Worm (Caenorhabditis elegans) whole organism, mixed stage, embryonic: ENCODE data around the gene irld-29.
"Not testable (repeated sequence)": the region's sequence is repeated elsewhere in the genome, so short reads cannot be mapped to it uniquely, and the experiment has no call there.

Experiments used
- bed-3 ChIP-seq: fragments of 200-800 bp; sonication (Bioruptor generic); optimal IDR thresholded peaks from 3 replicates; lab custom pipeline; 2018; ENCODE audit warnings: mild to moderate bottlenecking, missing genetic modification characterization, moderate library complexity, missing compliant biosample characterization
- blmp-1 ChIP-seq: fragments of 150-350 bp; optimal IDR thresholded peaks from 2 replicates; lab custom pipeline; 2014; ENCODE audit warnings: missing biosample characterization, missing genetic modification characterization
- ceh-39 ChIP-seq: fragments of 150-350 bp; optimal IDR thresholded peaks from 2 replicates; lab custom pipeline; 2014; ENCODE audit warnings: missing biosample characterization, missing genetic modification characterization
- ceh-43 ChIP-seq: fragments of 200-800 bp; sonication (Bioruptor generic); optimal IDR thresholded peaks from 2 replicates; lab custom pipeline; 2018; ENCODE audit warnings: mild to moderate bottlenecking, missing genetic modification characterization, moderate library complexity, missing compliant biosample characterization
- ceh-83 ChIP-seq: fragments of 200-800 bp; sonication (Bioruptor generic); optimal IDR thresholded peaks from 2 replicates; lab custom pipeline; 2018; ENCODE audit warnings: mild to moderate bottlenecking, missing genetic modification characterization, missing compliant biosample characterization
- ces-1 ChIP-seq: fragments of 150-350 bp; optimal IDR thresholded peaks from 2 replicates; lab custom pipeline; 2014; ENCODE audit warnings: missing biosample characterization, missing genetic modification reagents, missing genetic modification characterization
- cnd-1 ChIP-seq: fragments of 200-800 bp; sonication (Bioruptor generic); optimal IDR thresholded peaks from 2 replicates; lab custom pipeline; 2018; ENCODE audit warnings: mild to moderate bottlenecking, missing genetic modification characterization, missing compliant biosample characterization
- drap-1 ChIP-seq: fragments of 200-800 bp; sonication (Bioruptor generic); optimal IDR thresholded peaks from 3 replicates; lab custom pipeline; 2018; ENCODE audit warnings: mild to moderate bottlenecking, missing genetic modification characterization, missing compliant biosample characterization
- elt-1 ChIP-seq: sonication (generic microtip); optimal IDR thresholded peaks from 2 replicates; lab custom pipeline; 2017; ENCODE audit warnings: missing genetic modification characterization, mild to moderate bottlenecking, missing compliant biosample characterization, antibody characterized with exemption, moderate library complexity, borderline replicate concordance; ENCODE audit not compliant: insufficient read depth
- elt-3 ChIP-seq: fragments of 150-350 bp; optimal IDR thresholded peaks from 2 replicates; lab custom pipeline; 2014; ENCODE audit warnings: missing biosample characterization, missing genetic modification characterization
- ham-2 ChIP-seq: fragments of 200-800 bp; sonication (Bioruptor generic); optimal IDR thresholded peaks from 2 replicates; lab custom pipeline; 2018; ENCODE audit warnings: mild to moderate bottlenecking, missing genetic modification characterization, missing compliant biosample characterization
- hlh-1 ChIP-seq: fragments of 150-350 bp; optimal IDR thresholded peaks from 2 replicates; lab custom pipeline; 2014; ENCODE audit warnings: missing biosample characterization, missing genetic modification reagents, missing genetic modification characterization
- lin-13 ChIP-seq: fragments of 150-350 bp; optimal IDR thresholded peaks from 2 replicates; lab custom pipeline; 2014; ENCODE audit warnings: missing biosample characterization, missing genetic modification characterization
- lin-32 ChIP-seq: fragments of 200-800 bp; sonication (Bioruptor generic); optimal IDR thresholded peaks from 2 replicates; lab custom pipeline; 2018; ENCODE audit warnings: mild to moderate bottlenecking, missing genetic modification characterization, missing compliant biosample characterization
- lsy-2 ChIP-seq: fragments of 150-350 bp; optimal IDR thresholded peaks from 2 replicates; lab custom pipeline; 2014; ENCODE audit warnings: missing biosample characterization, missing genetic modification characterization
- mab-5 ChIP-seq: fragments of 150-350 bp; optimal IDR thresholded peaks from 2 replicates; lab custom pipeline; 2014; ENCODE audit warnings: missing biosample characterization, missing genetic modification characterization
- nhr-12 ChIP-seq: fragments of 150-350 bp; optimal IDR thresholded peaks from 2 replicates; lab custom pipeline; 2014; ENCODE audit warnings: missing biosample characterization, missing genetic modification characterization
- nhr-2 ChIP-seq: fragments of 150-350 bp; optimal IDR thresholded peaks from 2 replicates; lab custom pipeline; 2014; ENCODE audit warnings: missing biosample characterization, missing genetic modification characterization
- nhr-237 ChIP-seq: fragments of 150-350 bp; optimal IDR thresholded peaks from 2 replicates; lab custom pipeline; 2014; ENCODE audit warnings: missing biosample characterization, missing genetic modification characterization
- nhr-28 ChIP-seq: fragments of 150-350 bp; optimal IDR thresholded peaks from 2 replicates; lab custom pipeline; 2014; ENCODE audit warnings: missing biosample characterization, missing genetic modification characterization
- nhr-76 ChIP-seq: sonication (generic microtip); optimal IDR thresholded peaks from 2 replicates; lab custom pipeline; 2017; ENCODE audit warnings: missing biosample characterization, missing genetic modification characterization
- pha-4 ChIP-seq: fragments of 150-350 bp; optimal IDR thresholded peaks from 2 replicates; lab custom pipeline; 2018; ENCODE audit warnings: missing biosample characterization, missing genetic modification reagents, missing genetic modification characterization
- sem-2 ChIP-seq: fragments of 200-800 bp; sonication (Bioruptor generic); optimal IDR thresholded peaks from 2 replicates; lab custom pipeline; 2018; ENCODE audit warnings: mild to moderate bottlenecking, missing genetic modification characterization, missing compliant biosample characterization
- snpc-4 ChIP-seq: fragments of 150-350 bp; optimal IDR thresholded peaks from 2 replicates; lab custom pipeline; 2014; ENCODE audit warnings: missing biosample characterization, missing genetic modification characterization
- sptf-1 ChIP-seq: sonication (generic microtip); optimal IDR thresholded peaks from 2 replicates; lab custom pipeline; 2017; ENCODE audit warnings: mild to moderate bottlenecking, missing genetic modification characterization, moderate library complexity, missing compliant biosample characterization
- tbx-8 ChIP-seq: fragments of 200-800 bp; sonication (Bioruptor generic); optimal IDR thresholded peaks from 2 replicates; lab custom pipeline; 2018; ENCODE audit warnings: mild to moderate bottlenecking, missing genetic modification characterization, moderate library complexity, missing compliant biosample characterization
- unc-120 ChIP-seq: sonication (generic microtip); optimal IDR thresholded peaks from 2 replicates; lab custom pipeline; 2017; ENCODE audit warnings: missing genetic modification characterization, missing compliant biosample characterization; ENCODE audit not compliant: poor library complexity, severe bottlenecking
- unc-39 ChIP-seq: fragments of 150-350 bp; optimal IDR thresholded peaks from 2 replicates; lab custom pipeline; 2014; ENCODE audit warnings: missing biosample characterization, missing genetic modification characterization
- unc-62 ChIP-seq: fragments of 150-350 bp; optimal IDR thresholded peaks from 2 replicates; lab custom pipeline; 2014; ENCODE audit warnings: missing biosample characterization, missing genetic modification reagents, missing genetic modification characterization
- zip-8 ChIP-seq: fragments of 150-350 bp; optimal IDR thresholded peaks from 2 replicates; lab custom pipeline; 2014; ENCODE audit warnings: missing biosample characterization, missing genetic modification characterization
- ztf-11 ChIP-seq: fragments of 150-350 bp; optimal IDR thresholded peaks from 2 replicates; lab custom pipeline; 2014; ENCODE audit warnings: missing biosample characterization, missing genetic modification characterization

irld-29 gene

DNA sequence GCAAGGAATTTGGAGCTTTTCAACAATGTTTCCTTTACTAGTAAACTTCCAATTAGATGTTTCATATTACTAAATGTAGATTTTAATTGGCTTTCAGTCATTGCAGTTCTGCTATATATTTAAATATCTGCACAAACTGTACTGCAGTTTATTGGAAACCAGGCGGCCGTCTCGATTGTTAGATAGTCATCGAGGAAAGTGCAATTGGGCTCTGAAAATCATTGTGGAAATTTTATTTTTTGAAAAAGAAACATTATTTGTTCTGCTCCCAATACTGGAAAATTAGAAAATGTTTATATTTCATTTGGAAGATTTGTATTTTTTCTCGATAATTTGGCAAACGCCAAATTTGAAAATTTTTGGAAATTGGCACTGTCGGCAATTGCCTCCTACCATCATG, at the start of gene irld-29:
Gene irld-29 (minus strand): TSS at position 101 of the 400 bp plus-strand sequence.
- TF ChIP-seq ces-1 (GFP tag; lab: Kevin White, UChicago) (no peak), unc-39 (tag; lab: Kevin White, UChicago) (no peak)

DNA sequence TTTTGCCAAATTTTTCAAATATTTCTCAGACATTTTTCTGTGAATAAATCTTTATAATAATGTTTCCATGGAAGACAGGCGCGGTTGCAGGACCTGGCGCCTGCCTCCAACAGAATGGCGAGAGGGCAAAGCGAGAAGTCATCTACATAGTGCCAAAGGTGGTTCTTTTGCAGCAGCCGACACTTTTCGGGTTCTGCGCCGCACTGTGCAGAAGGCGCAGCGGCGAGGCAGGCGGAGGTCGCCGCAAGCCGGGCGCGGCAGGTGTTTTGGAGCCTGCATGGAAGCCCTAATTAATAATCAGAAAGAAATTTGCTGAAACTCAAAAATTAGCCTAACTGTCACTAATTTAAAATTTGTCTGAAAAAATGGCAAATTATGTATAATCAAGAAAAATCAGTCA, 5.1 kb upstream of the irld-29 start:
- TF ChIP-seq ceh-43 (GFP tag; lab: Kevin White, UChicago) (no peak), lsy-2 (tag; lab: Kevin White, UChicago) (no peak)

DNA sequence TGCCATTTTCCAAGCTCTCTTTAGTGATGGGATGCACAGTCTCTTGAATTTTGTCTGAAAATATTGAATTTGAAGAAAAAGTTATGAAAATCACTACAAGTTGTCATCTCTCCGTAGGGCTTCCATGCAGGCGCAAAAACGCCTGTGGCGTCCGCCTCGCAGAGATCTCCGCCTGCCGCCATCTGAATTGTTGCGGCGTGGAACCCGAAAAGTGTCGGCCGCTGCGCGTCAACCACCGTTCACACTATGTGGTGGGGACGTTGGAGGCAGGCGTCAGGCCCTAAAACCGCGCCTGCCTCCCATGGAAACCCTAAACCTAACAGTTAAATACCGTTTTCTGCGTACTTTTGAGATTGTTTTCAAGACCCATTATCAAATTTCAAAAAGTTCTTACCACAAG, 3.6 kb upstream of the irld-29 start:
- TF ChIP-seq mab-5 (tag; lab: Kevin White, UChicago) (no peak), nhr-12 (no peak), nhr-2 (no peak), sptf-1 (tag; lab: Kevin White, UChicago) (no peak), unc-39 (tag; lab: Kevin White, UChicago) (no peak), ceh-83 (no peak), ceh-43 (GFP tag; lab: Kevin White, UChicago) (no peak), tbx-8 (GFP tag; lab: Kevin White, UChicago) (no peak), snpc-4 (no peak)

DNA sequence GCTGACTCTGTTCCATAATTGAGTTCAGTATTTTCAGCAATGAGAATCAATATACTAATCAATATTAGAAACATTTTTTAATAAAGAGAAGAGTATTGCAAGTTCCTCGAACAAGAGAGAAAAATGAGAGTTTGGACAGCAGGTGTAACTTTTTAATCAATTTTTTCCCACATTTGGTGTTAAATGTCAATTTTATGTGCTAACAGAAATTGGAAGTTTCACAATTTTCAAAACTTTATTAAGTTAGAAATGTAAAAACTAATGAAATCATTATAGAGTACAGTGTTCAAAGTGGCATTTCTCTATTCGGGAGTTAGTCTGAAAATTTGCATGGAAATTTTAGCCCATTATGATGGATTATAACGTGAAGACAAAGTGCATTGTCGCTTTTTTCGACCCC, 2.8 kb upstream of the irld-29 start, which contains the start of gene irld-30:
Gene irld-30 (minus strand): TSS at position 101 of the 400 bp plus-strand sequence.
- TF ChIP-seq elt-1 (tag; lab: Kevin White, UChicago) (no peak), tbx-8 (GFP tag; lab: Kevin White, UChicago) (no peak), cnd-1 (tag; lab: Kevin White, UChicago) (no peak), elt-3 (tag; lab: Kevin White, UChicago) (no peak), nhr-2 (no peak), unc-62 (no peak), nhr-76 (no peak), blmp-1 (tag; lab: Kevin White, UChicago) (no peak), ceh-83 (no peak), drap-1 (GFP tag; lab: Kevin White, UChicago) (no peak), lin-13 (tag; lab: Kevin White, UChicago) (no peak), sptf-1 (tag; lab: Kevin White, UChicago) (no peak)

DNA sequence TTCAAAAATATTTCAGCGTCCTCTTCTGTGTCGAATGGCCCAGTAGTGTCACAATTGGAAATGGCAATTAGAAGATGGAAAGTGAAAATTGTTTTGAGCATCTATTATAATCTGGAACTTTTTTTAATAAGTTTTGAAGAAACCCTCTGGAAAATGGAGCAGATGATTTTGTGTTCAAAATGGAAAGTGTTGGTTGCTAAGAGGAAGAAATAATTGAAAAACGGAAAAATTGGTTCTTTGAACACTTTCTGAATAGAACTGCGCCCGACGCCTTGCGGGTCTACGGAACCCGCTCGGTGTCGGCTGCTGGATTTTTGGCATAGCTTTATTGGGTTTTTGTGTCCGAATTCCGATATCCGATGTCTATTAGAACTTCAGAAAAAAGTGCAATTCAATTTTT, 2.3 kb downstream of the irld-29 start, which contains the start of gene irld-28:
Gene irld-28 (minus strand): TSS at position 101 of the 400 bp plus-strand sequence.
- TF ChIP-seq lsy-2 (tag; lab: Kevin White, UChicago), result no peak

DNA sequence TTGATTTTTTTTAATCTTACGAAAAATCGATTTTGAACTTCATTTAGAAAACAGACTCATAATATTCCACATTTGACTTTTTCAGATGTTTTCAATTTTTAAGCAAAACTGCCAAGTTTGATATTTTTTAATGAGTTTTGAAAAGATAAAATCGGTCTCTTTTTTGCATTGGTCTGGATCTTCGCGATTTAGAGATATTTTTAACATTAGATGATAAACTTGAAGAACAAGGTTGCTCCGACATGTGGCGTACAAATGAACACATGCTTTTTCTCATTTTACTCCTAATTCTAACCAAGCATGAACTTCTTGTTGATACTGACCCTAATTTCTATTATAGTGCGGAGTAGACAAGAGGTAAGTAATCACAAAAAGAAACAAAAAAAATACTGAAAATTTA, 6.8 kb downstream of the irld-29 start, which contains the start of gene irld-32:
Gene irld-32 (plus strand): TSS at position 301 of the 400 bp plus-strand sequence.
- not testable (repeated sequence) for TF ChIP-seq nhr-237; nhr-2; tbx-8 (GFP tag; lab: Kevin White, UChicago)

DNA sequence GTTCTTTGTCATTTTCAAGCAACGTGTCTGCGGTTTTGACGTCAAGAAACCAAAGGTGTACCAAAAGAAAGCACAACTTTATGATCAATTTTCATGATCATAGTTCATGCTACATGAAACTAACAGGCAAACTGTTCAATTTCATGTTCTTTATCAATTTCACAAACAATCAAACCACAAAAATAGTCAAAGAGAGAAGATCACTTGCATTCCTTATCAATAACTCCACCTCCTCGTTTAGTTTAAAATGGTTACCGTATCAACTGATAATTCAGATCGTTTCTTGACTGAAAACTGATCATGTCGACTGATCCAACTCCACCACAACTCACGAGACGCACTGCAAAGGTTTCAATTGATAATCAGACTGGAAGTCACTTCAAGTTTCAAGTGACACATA, 8.3 kb downstream of the irld-29 start, which contains the start of gene pud-1.1:
Gene pud-1.1 (plus strand): TSS at position 301 of the 400 bp plus-strand sequence.
- not testable (repeated sequence) for TF ChIP-seq hlh-1 (tag; lab: Kevin White, UChicago); lin-13 (tag; lab: Kevin White, UChicago); nhr-2
- TF ChIP-seq, all 35 proteins: peak for 0; not testable (repeated sequence) for 35

DNA sequence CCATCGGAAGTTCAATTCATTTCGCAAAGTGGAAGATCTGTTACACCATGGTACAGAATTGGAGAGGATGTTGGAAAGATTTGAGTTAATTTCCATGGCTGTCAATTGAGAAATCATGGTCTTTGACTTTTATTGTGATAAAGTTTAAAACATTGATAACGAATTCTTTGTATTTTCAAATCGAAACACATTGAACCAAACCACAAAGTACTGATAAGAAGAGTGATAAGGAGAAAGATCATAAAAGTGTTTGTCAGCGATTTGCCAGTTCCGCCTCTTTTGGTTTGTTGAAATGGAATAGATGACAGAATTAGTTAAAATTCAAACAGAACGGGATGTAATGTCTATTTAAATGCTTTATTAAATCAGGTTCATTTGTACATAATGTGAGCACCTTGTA, 11.3 kb downstream of the irld-29 start:
- no peak for TF ChIP-seq nhr-2

DNA sequence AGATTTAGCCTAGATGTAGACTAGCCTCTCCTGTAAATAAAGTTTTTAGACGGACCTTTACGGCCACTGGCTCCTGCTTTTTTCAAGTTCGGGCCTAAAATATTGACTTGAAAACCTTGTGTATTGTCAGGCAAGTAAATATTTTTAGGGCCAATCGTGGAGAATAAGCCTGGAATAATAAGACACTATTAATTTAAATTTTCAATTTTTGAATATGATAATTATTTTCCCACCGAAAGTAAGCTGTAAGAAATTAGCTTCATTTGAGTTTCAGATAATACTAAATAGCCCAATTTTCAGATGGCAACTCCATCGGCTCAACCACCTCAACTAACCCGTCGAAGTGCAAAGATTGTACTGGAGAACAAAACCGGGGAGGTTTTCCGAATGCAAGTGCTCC, 12.1 kb downstream of the irld-29 start, which contains the start of gene pud-4:
Gene pud-4 (plus strand): TSS at position 301 of the 400 bp plus-strand sequence.
- TF ChIP-seq mab-5 (tag; lab: Kevin White, UChicago) (no peak), lin-13 (tag; lab: Kevin White, UChicago) (no peak), sem-2 (GFP tag; lab: Kevin White, UChicago) (no peak), nhr-237 (no peak), drap-1 (GFP tag; lab: Kevin White, UChicago) (no peak), unc-120 (no peak), nhr-28 (tag; lab: Kevin White, UChicago) (no peak), tbx-8 (GFP tag; lab: Kevin White, UChicago) (no peak), pha-4 (tag; lab: Kevin White, UChicago) (no peak), lin-32 (GFP tag; lab: Kevin White, UChicago) (no peak), elt-3 (tag; lab: Kevin White, UChicago) (no peak), ceh-39 (tag; lab: Kevin White, UChicago) (no peak), bed-3 (GFP tag; lab: Kevin White, UChicago) (no peak), ztf-11 (tag; lab: Kevin White, UChicago) (no peak), nhr-76 (no peak), nhr-12 (no peak), zip-8 (tag; lab: Kevin White, UChicago) (no peak), elt-1 (tag; lab: Kevin White, UChicago) (no peak), unc-39 (tag; lab: Kevin White, UChicago) (no peak), ham-2 (GFP tag; lab: Kevin White, UChicago) (no peak)
